Worm (Caenorhabditis elegans) whole organism, L1 larva: ENCODE results near the gene R13A5.11.

Source experiments
- elt-3 ChIP-seq, 6 experiments: fragments of 150-350 bp in 1 of 6; sonication (generic microtip); optimal IDR thresholded peaks; 2 replicates each; lab custom pipeline; 2017 to 2018; ENCODE audit warnings: missing biosample characterization in 6 of 6, missing genetic modification characterization in 6 of 6, inconsistent platforms in 1 of 6
- lin-39 ChIP-seq: fragments of 150-350 bp; optimal IDR thresholded peaks from 2 replicates; lab custom pipeline; 2014; ENCODE audit warnings: missing biosample characterization, missing genetic modification reagents, missing genetic modification characterization
- nhr-90 ChIP-seq: sonication (generic microtip); optimal IDR thresholded peaks from 2 replicates; lab custom pipeline; 2016; ENCODE audit warnings: mild to moderate bottlenecking, missing genetic modification characterization, missing compliant biosample characterization; ENCODE audit not compliant: poor library complexity
- sptf-1 ChIP-seq: fragments of 150-350 bp; optimal IDR thresholded peaks from 2 replicates; lab custom pipeline; 2014; ENCODE audit warnings: missing biosample characterization, missing genetic modification characterization
- unc-86 ChIP-seq: sonication (generic microtip); optimal IDR thresholded peaks from 2 replicates; lab custom pipeline; 2016; ENCODE audit warnings: missing genetic modification characterization, missing compliant biosample characterization

- no peak for TF ChIP-seq unc-86 (tag; lab: Kevin White, UChicago)
- TF ChIP-seq elt-3 (tag; optimal IDR thresholded peaks at IDR 0.05; lab: Kevin White, UChicago) = peak in 1 of 6 experiments; percentile 14
- TF ChIP-seq sptf-1 = no peak
- TF ChIP-seq nhr-90 (tag; lab: Kevin White, UChicago) = no peak
- TF ChIP-seq lin-39 (tag; lab: Kevin White, UChicago) = no peak
Measured at ce11 chrIII:7622922-7623321, 29.8 kb upstream of the R13A5.11 start.
